Worm (Caenorhabditis elegans) whole organism, L1 larva: ENCODE measurements around the gene ttr-16.

Source experiments
- C04F5.9 ChIP-seq: sonication (generic microtip); optimal IDR thresholded peaks from 2 replicates; lab custom pipeline; 2016; ENCODE audit warnings: missing genetic modification characterization, missing compliant biosample characterization
- C16A3.4 ChIP-seq: fragments of 150-350 bp; optimal IDR thresholded peaks from 2 replicates; lab custom pipeline; 2014; ENCODE audit warnings: missing biosample characterization, missing genetic modification characterization
- C34B4.2 ChIP-seq: sonication (generic microtip); optimal IDR thresholded peaks from 2 replicates; lab custom pipeline; 2017; ENCODE audit warnings: mild to moderate bottlenecking, missing genetic modification characterization, missing compliant biosample characterization
- F16B12.6 ChIP-seq: fragments of 150-350 bp; optimal IDR thresholded peaks from 2 replicates; lab custom pipeline; 2014; ENCODE audit warnings: missing biosample characterization, missing genetic modification characterization
- Y116A8C.19 ChIP-seq: sonication (generic microtip); optimal IDR thresholded peaks from 2 replicates; lab custom pipeline; 2016; ENCODE audit warnings: missing compliant biosample characterization, missing genetic modification characterization, borderline replicate concordance
- alr-1 ChIP-seq: fragments of 200-800 bp; sonication (Bioruptor generic); optimal IDR thresholded peaks from 2 replicates; lab custom pipeline; 2018; ENCODE audit warnings: borderline replicate concordance, mild to moderate bottlenecking, missing genetic modification characterization, missing compliant biosample characterization
- ama-1 ChIP-seq: fragments of 150-350 bp; optimal IDR thresholded peaks from 2 replicates; lab custom pipeline; 2014
- blmp-1 ChIP-seq: fragments of 150-350 bp; optimal IDR thresholded peaks from 2 replicates; lab custom pipeline; 2014; ENCODE audit warnings: missing biosample characterization, missing genetic modification characterization
- ceh-63 ChIP-seq: fragments of 200-800 bp; sonication (Bioruptor generic); optimal IDR thresholded peaks from 2 replicates; lab custom pipeline; 2018; ENCODE audit warnings: mild to moderate bottlenecking, missing genetic modification characterization, missing compliant biosample characterization
- ceh-82 ChIP-seq, 3 experiments: fragments of 150-350 bp in 1 of 3; sonication (generic microtip) in 2 of 3; optimal IDR thresholded peaks; 2 replicates each; lab custom pipeline; 2014 to 2017; ENCODE audit warnings: missing biosample characterization in 3 of 3, missing genetic modification characterization in 3 of 3
- ceh-88 ChIP-seq: fragments of 200-800 bp; sonication (Bioruptor generic); IDR thresholded peaks from 2 replicates; pipeline ENCODE4 v1.3.6; 2022; ENCODE audit warnings: missing genetic modification characterization, missing compliant biosample characterization
- ces-1 ChIP-seq: fragments of 150-350 bp; optimal IDR thresholded peaks from 2 replicates; lab custom pipeline; 2014; ENCODE audit warnings: missing biosample characterization, missing genetic modification reagents, missing genetic modification characterization
- dsc-1 ChIP-seq: sonication (generic microtip); optimal IDR thresholded peaks from 2 replicates; lab custom pipeline; 2016; ENCODE audit warnings: mild to moderate bottlenecking, missing genetic modification characterization, missing compliant biosample characterization
- efl-1 ChIP-seq, 4 experiments: fragments of 150-350 bp; optimal IDR thresholded peaks in 3 of 4; peaks in 1 of 4; 1 replicate in 1 of 4; 2 replicates in 3 of 4; lab custom pipeline; 2014; ENCODE audit warnings: missing biosample characterization in 2 of 4, missing genetic modification characterization in 2 of 4, missing genetic modification reagents in 2 of 4
- efl-3 ChIP-seq: fragments of 200-800 bp; sonication (Bioruptor generic); optimal IDR thresholded peaks from 2 replicates; lab custom pipeline; 2018; ENCODE audit warnings: mild to moderate bottlenecking, missing genetic modification characterization, missing compliant biosample characterization
- egl-13 ChIP-seq: sonication (generic microtip); optimal IDR thresholded peaks from 2 replicates; lab custom pipeline; 2016; ENCODE audit warnings: missing genotype, missing genetic modification reagents, missing genetic modification characterization, missing compliant biosample characterization
- egl-27 ChIP-seq, 2 experiments: fragments of 150-350 bp in 1 of 2; sonication (generic microtip); optimal IDR thresholded peaks; 3 replicates each; lab custom pipeline; 2017 to 2018; ENCODE audit warnings: missing biosample characterization in 2 of 2, missing genetic modification characterization in 2 of 2, missing genetic modification reagents in 2 of 2
- fkh-10 ChIP-seq: sonication (generic microtip); optimal IDR thresholded peaks from 2 replicates; lab custom pipeline; 2017; ENCODE audit warnings: missing biosample characterization, missing genetic modification reagents, missing genetic modification characterization
- fkh-8 ChIP-seq: sonication (generic microtip); optimal IDR thresholded peaks from 2 replicates; lab custom pipeline; 2016; ENCODE audit warnings: mild to moderate bottlenecking, missing genetic modification characterization, missing compliant biosample characterization
- grh-1 ChIP-seq: fragments of 200-800 bp; sonication (Bioruptor generic); IDR thresholded peaks from 2 replicates; pipeline ENCODE4 v1.3.6; 2022; ENCODE audit warnings: missing genetic modification reagents, missing genetic modification characterization, missing compliant biosample characterization
- hlh-17 ChIP-seq: fragments of 200-800 bp; sonication (Bioruptor generic); optimal IDR thresholded peaks from 2 replicates; lab custom pipeline; 2018; ENCODE audit warnings: missing genetic modification characterization, mild to moderate bottlenecking, missing compliant biosample characterization, moderate library complexity, borderline replicate concordance
- hlh-4 ChIP-seq: sonication (generic microtip); optimal IDR thresholded peaks from 2 replicates; lab custom pipeline; 2016; ENCODE audit warnings: mild to moderate bottlenecking, missing genetic modification characterization, missing compliant biosample characterization
- hpl-2 ChIP-seq: fragments of 150-350 bp; optimal IDR thresholded peaks from 2 replicates; lab custom pipeline; 2014; ENCODE audit warnings: missing biosample characterization, missing genetic modification reagents, missing genetic modification characterization
- irx-1 ChIP-seq: sonication (generic microtip); optimal IDR thresholded peaks from 2 replicates; lab custom pipeline; 2016; ENCODE audit warnings: missing genetic modification characterization, missing compliant biosample characterization
- isw-1 ChIP-seq: fragments of 200-800 bp; sonication (Bioruptor generic); IDR thresholded peaks from 2 replicates; pipeline ENCODE4 v1.3.6; 2022; ENCODE audit warnings: missing genetic modification characterization, missing compliant biosample characterization
- lin-14 ChIP-seq: fragments of 200-800 bp; sonication (Bioruptor generic); optimal IDR thresholded peaks from 2 replicates; lab custom pipeline; 2018; ENCODE audit warnings: mild to moderate bottlenecking, missing genetic modification characterization, moderate library complexity, missing compliant biosample characterization
- lin-39 ChIP-seq: fragments of 150-350 bp; optimal IDR thresholded peaks from 2 replicates; lab custom pipeline; 2014; ENCODE audit warnings: missing biosample characterization, missing genetic modification reagents, missing genetic modification characterization
- lir-3 ChIP-seq: sonication (generic microtip); optimal IDR thresholded peaks from 2 replicates; lab custom pipeline; 2016; ENCODE audit warnings: mild to moderate bottlenecking, missing genetic modification characterization, moderate library complexity, missing compliant biosample characterization; ENCODE audit not compliant: poor library complexity
- lsy-2 ChIP-seq, 2 experiments: fragments of 150-350 bp; optimal IDR thresholded peaks; 2 replicates each; lab custom pipeline; 2014; ENCODE audit warnings: missing biosample characterization in 2 of 2, missing genetic modification characterization in 2 of 2
- mef-2 ChIP-seq: fragments of 150-350 bp; optimal IDR thresholded peaks from 2 replicates; lab custom pipeline; 2014; ENCODE audit warnings: missing biosample characterization, missing genetic modification characterization
- nhr-12 ChIP-seq: sonication (generic microtip); optimal IDR thresholded peaks from 2 replicates; lab custom pipeline; 2017; ENCODE audit warnings: missing biosample characterization, missing genetic modification characterization
- nhr-19 ChIP-seq: fragments of 200-800 bp; sonication (Bioruptor generic); conservative IDR thresholded peaks from 2 replicates; pipeline ENCODE4 v1.3.6; 2022; ENCODE audit warnings: missing genetic modification characterization, missing compliant biosample characterization
- nhr-47 ChIP-seq: sonication (generic microtip); optimal IDR thresholded peaks from 2 replicates; lab custom pipeline; 2016; ENCODE audit warnings: mild to moderate bottlenecking, missing genetic modification characterization, moderate library complexity, missing compliant biosample characterization
- nhr-71 ChIP-seq: sonication (generic microtip); optimal IDR thresholded peaks from 2 replicates; lab custom pipeline; 2016; ENCODE audit warnings: mild to moderate bottlenecking, missing genetic modification characterization, moderate library complexity, missing compliant biosample characterization
- nhr-76 ChIP-seq: sonication (generic microtip); optimal IDR thresholded peaks from 2 replicates; lab custom pipeline; 2017; ENCODE audit warnings: missing biosample characterization, missing genetic modification characterization
- nhr-77 ChIP-seq: fragments of 150-350 bp; optimal IDR thresholded peaks from 2 replicates; lab custom pipeline; 2014; ENCODE audit warnings: missing biosample characterization, missing genetic modification characterization
- nhr-84 ChIP-seq: sonication (generic microtip); optimal IDR thresholded peaks from 2 replicates; lab custom pipeline; 2017; ENCODE audit warnings: missing biosample characterization, missing genetic modification characterization
- nhr-90 ChIP-seq: sonication (generic microtip); optimal IDR thresholded peaks from 2 replicates; lab custom pipeline; 2016; ENCODE audit warnings: mild to moderate bottlenecking, missing genetic modification characterization, missing compliant biosample characterization; ENCODE audit not compliant: poor library complexity
- pag-3 ChIP-seq: sonication (generic microtip); optimal IDR thresholded peaks from 2 replicates; lab custom pipeline; 2017; ENCODE audit warnings: missing genetic modification characterization, mild to moderate bottlenecking, missing compliant biosample characterization, antibody characterized with exemption, borderline replicate concordance; ENCODE audit not compliant: insufficient read depth
- skn-1 ChIP-seq: fragments of 150-350 bp; optimal IDR thresholded peaks from 2 replicates; lab custom pipeline; 2014; ENCODE audit warnings: missing biosample characterization, missing genetic modification characterization
- snpc-4 ChIP-seq: fragments of 150-350 bp; optimal IDR thresholded peaks from 2 replicates; lab custom pipeline; 2014; ENCODE audit warnings: missing biosample characterization, missing genetic modification characterization
- snu-23 ChIP-seq: sonication (generic microtip); optimal IDR thresholded peaks from 2 replicates; lab custom pipeline; 2016; ENCODE audit warnings: missing genetic modification characterization, missing compliant biosample characterization
- sox-4 ChIP-seq: sonication (generic microtip); optimal IDR thresholded peaks from 2 replicates; lab custom pipeline; 2016; ENCODE audit warnings: missing genetic modification characterization, missing compliant biosample characterization
- sup-37 ChIP-seq: fragments of 200-800 bp; sonication (Bioruptor generic); optimal IDR thresholded peaks from 2 replicates; lab custom pipeline; 2018; ENCODE audit warnings: mild to moderate bottlenecking, missing genetic modification characterization, missing compliant biosample characterization
- swsn-7 ChIP-seq: sonication (generic microtip); optimal IDR thresholded peaks from 2 replicates; lab custom pipeline; 2016; ENCODE audit warnings: missing genetic modification characterization, missing compliant biosample characterization
- unc-62 ChIP-seq: fragments of 150-350 bp; optimal IDR thresholded peaks from 2 replicates; lab custom pipeline; 2014; ENCODE audit warnings: missing biosample characterization, missing genetic modification reagents, missing genetic modification characterization
- zag-1 ChIP-seq: fragments of 150-350 bp; optimal IDR thresholded peaks from 2 replicates; lab custom pipeline; 2014; ENCODE audit warnings: missing biosample characterization, missing genetic modification characterization
- ztf-4 ChIP-seq: fragments of 150-350 bp; optimal IDR thresholded peaks from 2 replicates; lab custom pipeline; 2014; ENCODE audit warnings: missing biosample characterization, missing genetic modification characterization

ttr-16 gene

DNA sequence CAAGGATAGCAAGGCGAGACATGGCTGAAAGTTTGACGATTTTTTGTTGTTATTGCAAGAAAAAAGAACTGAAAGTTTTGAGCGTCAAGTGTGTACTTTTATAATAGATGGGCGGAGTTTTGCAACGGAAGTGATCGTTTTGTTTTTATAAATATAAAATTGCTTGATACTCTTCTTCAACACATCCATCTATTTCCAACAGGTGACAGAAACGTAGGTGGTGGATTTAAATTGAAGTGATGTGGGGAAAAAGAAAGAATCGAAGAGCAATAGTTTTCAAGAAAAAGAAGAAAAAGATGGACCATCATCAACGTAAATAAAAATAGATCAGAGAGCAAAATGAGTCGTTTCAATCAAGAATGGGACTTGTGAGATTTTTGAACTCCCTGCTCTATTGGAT, 3.1 kb upstream of the ttr-16 start, which contains the start of gene ttr-17 (continued):
- TF ChIP-seq Y116A8C.19 (tag; lab: Kevin White, UChicago): no peak
- no peak for TF ChIP-seq ceh-63 (GFP tag; lab: Kevin White, UChicago)
- no peak for TF ChIP-seq irx-1 (tag; lab: Kevin White, UChicago)
- no peak for TF ChIP-seq ces-1 (GFP tag; lab: Kevin White, UChicago)
- TF ChIP-seq ama-1: no peak
- no peak for TF ChIP-seq nhr-90 (tag; lab: Kevin White, UChicago)
- no peak for TF ChIP-seq sox-4 (tag; lab: Kevin White, UChicago)
- TF ChIP-seq unc-62 (GFP tag; lab: Kevin White, UChicago): no peak
- no peak for TF ChIP-seq hlh-4 (tag; lab: Kevin White, UChicago)
- no peak for TF ChIP-seq pag-3 (tag; lab: Kevin White, UChicago)
- TF ChIP-seq C34B4.2 (tag; lab: Kevin White, UChicago): no peak
- no peak for TF ChIP-seq nhr-12
- TF ChIP-seq dsc-1 (tag; lab: Kevin White, UChicago): no peak
- peak; percentile 53 for TF ChIP-seq lin-14 (GFP tag; lab: Kevin White, UChicago)
- TF ChIP-seq blmp-1 (tag; lab: Kevin White, UChicago): no peak
- TF ChIP-seq lin-39: peak; percentile 50
- no peak for TF ChIP-seq ztf-4 (tag; lab: Kevin White, UChicago)
- no peak for TF ChIP-seq efl-3 (GFP tag; lab: Kevin White, UChicago)
- TF ChIP-seq hpl-2 (GFP tag; lab: Kevin White, UChicago): no peak

- TF ChIP-seq nhr-12 (no peak), C04F5.9 (tag; lab: Kevin White, UChicago) (no peak), nhr-47 (tag; lab: Kevin White, UChicago) (no peak), nhr-19 (GFP tag; lab: Robert Waterston, UW) (peak; percentile 28; the same call in 1 of the 2 replicates), C16A3.4 (tag; lab: Kevin White, UChicago) (no peak), efl-1 (optimal IDR thresholded peaks at IDR 0.05; lab: Kevin White, UChicago) (no peak), efl-1 (GFP tag; optimal IDR thresholded peaks at IDR 0.05 in 1 of 2; lab: Kevin White, UChicago) (peak in 1 of 2 experiments; percentile 14), ces-1 (GFP tag; lab: Kevin White, UChicago) (no peak), F16B12.6 (tag; lab: Kevin White, UChicago) (no peak), nhr-84 (tag; lab: Kevin White, UChicago) (no peak), lir-3 (no peak), nhr-77 (tag; lab: Kevin White, UChicago) (no peak), skn-1 (tag; lab: Kevin White, UChicago) (no peak), hlh-4 (tag; lab: Kevin White, UChicago) (no peak), sup-37 (GFP tag; lab: Kevin White, UChicago) (no peak), nhr-90 (tag; lab: Kevin White, UChicago) (no peak), nhr-71 (peak; percentile 70), ceh-82 (tag; optimal IDR thresholded peaks at IDR 0.05; lab: Kevin White, UChicago) (no peak), blmp-1 (tag; lab: Kevin White, UChicago) (no peak), nhr-76 (tag; lab: Kevin White, UChicago) (no peak), sox-4 (tag; lab: Kevin White, UChicago) (no peak), grh-1 (GFP tag; lab: Robert Waterston, UW) (no peak), snpc-4 (tag; lab: Kevin White, UChicago) (no peak), swsn-7 (tag; lab: Kevin White, UChicago) (peak; percentile 17), egl-27 (tag; optimal IDR thresholded peaks at IDR 0.05; lab: Kevin White, UChicago) (no peak), snu-23 (peak; percentile 18), isw-1 (no peak), zag-1 (tag; lab: Kevin White, UChicago) (no peak), hlh-17 (GFP tag; lab: Kevin White, UChicago) (no peak), C34B4.2 (tag; lab: Kevin White, UChicago) (no peak), fkh-8 (no peak), fkh-10 (GFP tag; lab: Kevin White, UChicago) (no peak), efl-3 (GFP tag; lab: Kevin White, UChicago) (no peak), mef-2 (tag; lab: Kevin White, UChicago) (no peak), lsy-2 (tag; optimal IDR thresholded peaks at IDR 0.05; lab: Kevin White, UChicago) (peak; percentile 43 to 47), pag-3 (tag; lab: Kevin White, UChicago) (no peak), hpl-2 (GFP tag; lab: Kevin White, UChicago) (no peak), ztf-4 (tag; lab: Kevin White, UChicago) (peak; percentile 35), alr-1 (tag; lab: Kevin White, UChicago) (no peak), egl-13 (no peak), ceh-88 (GFP tag; lab: Robert Waterston, UW) (no peak)
Measured at ce11 chrIV:11062984-11063613, 838 bp downstream of the ttr-16 start.
